Fruit fly (Drosophila melanogaster): Measurements from ENCODE around the gene H.

DNA sequence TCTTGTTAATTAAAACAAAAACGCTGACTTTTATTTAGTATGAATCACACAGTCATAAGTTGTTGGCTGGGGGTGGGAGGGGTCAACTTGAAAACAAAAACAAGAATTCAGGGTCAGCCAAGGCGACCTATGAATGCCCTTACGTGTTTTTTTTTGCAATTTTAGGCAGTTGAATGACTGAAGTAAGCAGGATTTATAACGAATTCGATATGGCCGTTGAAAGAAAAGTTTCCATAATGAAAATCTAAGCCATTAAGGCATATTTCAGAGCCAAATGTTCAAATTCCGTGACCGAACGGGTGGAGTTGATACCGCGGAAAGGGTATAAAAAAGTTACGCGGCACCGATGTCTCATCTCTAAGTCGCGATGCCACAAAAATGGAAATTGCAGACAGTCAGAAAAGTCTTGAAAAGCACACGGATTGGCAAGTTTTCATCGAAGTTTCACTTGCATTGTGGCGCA lies 12.3 kb downstream of the H start:
- TF ChIP-seq CG8478 (optimal IDR thresholded peaks at IDR 0.05) (no peak), CTCF (optimal IDR thresholded peaks at IDR 0.05) (no peak)

All from S2 (cell line).